Worm (Caenorhabditis elegans): ENCODE results near the gene cut-6.

- no peak for TF ChIP-seq egl-27 (tag; optimal IDR thresholded peaks at IDR 0.05)
- TF ChIP-seq fkh-10 (GFP tag; optimal IDR thresholded peaks at IDR 0.05) = no peak
- no peak for TF ChIP-seq elt-2 (tag; optimal IDR thresholded peaks at IDR 0.05)
These were observed 3.7 kb downstream of the cut-6 start for ce11 chrIII:10914971-10915370.
